Worm (Caenorhabditis elegans) whole organism, late embryonic: ENCODE data around the gene ZK697.8.

Experiments used
- ama-1 ChIP-seq: fragments of 150-350 bp; optimal IDR thresholded peaks from 2 replicates; lab custom pipeline; 2014
- dmd-4 ChIP-seq: sonication (generic microtip); optimal IDR thresholded peaks from 2 replicates; lab custom pipeline; 2016; ENCODE audit warnings: borderline replicate concordance, missing genetic modification characterization, missing compliant biosample characterization
- elt-2 ChIP-seq: sonication (generic microtip); optimal IDR thresholded peaks from 2 replicates; lab custom pipeline; 2016; ENCODE audit warnings: missing genetic modification reagents, missing genetic modification characterization, missing compliant biosample characterization
- fkh-10 ChIP-seq: fragments of 150-350 bp; optimal IDR thresholded peaks from 2 replicates; lab custom pipeline; 2014; ENCODE audit warnings: missing biosample characterization, missing genetic modification reagents, missing genetic modification characterization
- fkh-6 ChIP-seq: sonication (generic microtip); optimal IDR thresholded peaks from 2 replicates; lab custom pipeline; 2016; ENCODE audit warnings: missing genetic modification characterization, missing compliant biosample characterization
- npax-4 ChIP-seq: sonication (generic microtip); optimal IDR thresholded peaks from 2 replicates; lab custom pipeline; 2016; ENCODE audit warnings: missing genetic modification characterization, missing compliant biosample characterization
- pag-3 ChIP-seq: sonication (generic microtip); optimal IDR thresholded peaks from 2 replicates; lab custom pipeline; 2016; ENCODE audit warnings: missing compliant biosample characterization, missing genetic modification characterization, borderline replicate concordance
- pha-4 ChIP-seq: fragments of 150-350 bp; optimal IDR thresholded peaks from 2 replicates; lab custom pipeline; 2018; ENCODE audit warnings: missing biosample characterization, missing genetic modification reagents, missing genetic modification characterization
- tbx-2 ChIP-seq: sonication (generic microtip); optimal IDR thresholded peaks from 2 replicates; lab custom pipeline; 2016; ENCODE audit warnings: missing genetic modification characterization, missing compliant biosample characterization
- unc-86 ChIP-seq: sonication (generic microtip); optimal IDR thresholded peaks from 2 replicates; lab custom pipeline; 2016; ENCODE audit warnings: missing genetic modification characterization, missing compliant biosample characterization

DNA sequence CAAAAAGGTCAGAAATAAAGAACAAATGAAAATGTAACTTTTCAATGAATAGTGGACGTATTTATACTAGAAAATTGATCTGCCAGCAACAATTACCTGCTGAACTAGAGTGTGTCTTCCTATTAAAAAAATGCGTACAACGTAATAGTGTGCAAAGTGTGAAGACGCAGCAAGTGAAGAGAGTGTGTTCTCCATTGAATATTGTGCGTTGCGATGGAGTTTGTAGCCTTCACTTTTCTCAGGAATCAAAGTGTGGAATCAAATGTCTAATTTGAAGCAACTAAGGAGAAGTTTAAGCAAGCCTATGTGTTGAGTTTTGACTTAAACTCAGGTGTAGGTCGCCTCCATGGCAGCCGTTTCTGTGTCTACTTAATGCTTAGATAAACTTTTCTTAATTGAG lies 17.0 kb downstream of the ZK697.8 start, which contains the start of gene gst-21:
- no peak for TF ChIP-seq tbx-2 (tag; lab: Kevin White, UChicago)
- TF ChIP-seq pha-4 (tag; lab: Kevin White, UChicago): no peak
- TF ChIP-seq unc-86 (tag; lab: Kevin White, UChicago): no peak
- TF ChIP-seq fkh-6: no peak
- no peak for TF ChIP-seq elt-2 (tag; lab: Kevin White, UChicago)
- no peak for TF ChIP-seq ama-1 (lab: Kevin White, UChicago)
- TF ChIP-seq npax-4 (tag; lab: Kevin White, UChicago): no peak
- TF ChIP-seq pag-3 (tag; lab: Kevin White, UChicago): no peak
- TF ChIP-seq dmd-4: no peak
- no peak for TF ChIP-seq fkh-10 (GFP tag; lab: Kevin White, UChicago)
